Comparison of ENCODE assay signal across 2 fruit fly cellular contexts in genomic region chrX:15712409-15712808, dm6.
A peak's percentile ranks its signal among the peaks of the same experiment; 100 is the strongest.
TF ChIP-seq lines count a peak whose summit lies in the region.

TSS of gene HUWE1 (plus strand) at chrX:15712628.

TF ChIP-seq in whole organism, adult, 20 proteins besides CTCF, POLR2A, EP300 and RAD21 (continued from another document):
- no peak for TF ChIP-seq CG5204 (GFP tag; optimal IDR thresholded peaks at IDR 0.05; lab: Kevin White, UChicago)

TF ChIP-seq in whole organism, embryonic, 481 proteins besides CTCF, POLR2A, EP300 and RAD21 (continued from another document and continues in another):
- TF ChIP-seq CG15514 (GFP tag; optimal IDR thresholded peaks at IDR 0.05; lab: Kevin White, UChicago) (peak; percentile 70), ci (GFP tag; IDR thresholded peaks at IDR 0.05; lab: Robert Waterston, UW) (no peak), CG12299 (tag; optimal IDR thresholded peaks at IDR 0.05; lab: Kevin White, UChicago) (peak; percentile 32), grn (GFP tag; optimal IDR thresholded peaks at IDR 0.05; lab: Kevin White, UChicago) (no peak), her (GFP tag; optimal IDR thresholded peaks at IDR 0.05; lab: Kevin White, UChicago) (no peak), CG9932 (GFP tag; IDR thresholded peaks at IDR 0.05; lab: Robert Waterston, UW) (peak; percentile 38; the same call in 1 of the 2 replicates), tap (tag; optimal IDR thresholded peaks at IDR 0.05; lab: Kevin White, UChicago) (no peak), Mrtf (GFP tag; IDR thresholded peaks at IDR 0.05; lab: Robert Waterston, UW) (no peak), mld (GFP tag; IDR thresholded peaks at IDR 0.05; lab: Robert Waterston, UW; ENCODE audit: partially characterized antibody) (peak; percentile 66; the same call in 2 of the 3 replicates), CG31365 (tag; optimal IDR thresholded peaks at IDR 0.05; lab: Kevin White, UChicago) (no peak), ham (GFP tag; IDR thresholded peaks at IDR 0.05; lab: Robert Waterston, UW) (no peak), yki (optimal IDR thresholded peaks at IDR 0.05; lab: Kevin White, UChicago) (no peak), Sry-β (GFP tag; optimal IDR thresholded peaks at IDR 0.05; lab: Kevin White, UChicago) (no peak), Tbp (GFP tag; optimal IDR thresholded peaks at IDR 0.05; lab: Kevin White, UChicago) (no peak), fd64A (GFP tag; optimal IDR thresholded peaks at IDR 0.05; lab: Kevin White, UChicago) (no peak), CG9797 (GFP tag; optimal IDR thresholded peaks at IDR 0.05; lab: Kevin White, UChicago) (peak; percentile 66), CG10462 (GFP tag; optimal IDR thresholded peaks at IDR 0.05; lab: Kevin White, UChicago) (no peak), CG17802 (tag; optimal IDR thresholded peaks at IDR 0.05; lab: Kevin White, UChicago) (no peak), Ada2b (GFP tag; IDR thresholded peaks at IDR 0.05; lab: Robert Waterston, UW) (no peak), YL-1 (GFP tag; optimal IDR thresholded peaks at IDR 0.05; lab: Kevin White, UChicago) (peak; percentile 17), CG12659 (GFP tag; optimal IDR thresholded peaks at IDR 0.05; lab: Kevin White, UChicago) (peak; percentile 73), CG3407 (GFP tag; optimal IDR thresholded peaks at IDR 0.05; lab: Kevin White, UChicago) (no peak), CG15696 (tag; optimal IDR thresholded peaks at IDR 0.05; lab: Kevin White, UChicago) (no peak), h (optimal IDR thresholded peaks at IDR 0.05; lab: Kevin White, UChicago) (no peak), CG14050 (GFP tag; IDR thresholded peaks at IDR 0.05; lab: Robert Waterston, UW) (no peak), CG2199 (GFP tag; IDR thresholded peaks at IDR 0.05; lab: Robert Waterston, UW) (no peak), CG8924 (tag; optimal IDR thresholded peaks at IDR 0.05; lab: Kevin White, UChicago) (peak; percentile 61), croc (GFP tag; conservative IDR thresholded peaks at IDR 0.05; lab: Robert Waterston, UW) (no peak), CG10209 (GFP tag; optimal IDR thresholded peaks at IDR 0.05; lab: Kevin White, UChicago) (no peak), lilli (GFP tag; optimal IDR thresholded peaks at IDR 0.05; lab: Kevin White, UChicago) (peak; percentile 47), amos (GFP tag; IDR thresholded peaks at IDR 0.05; lab: Robert Waterston, UW; ENCODE audit: partially characterized antibody) (peak; percentile 84), zfh2 (GFP tag; optimal IDR thresholded peaks at IDR 0.05; lab: Kevin White, UChicago) (peak; percentile 38), twi (tag; optimal IDR thresholded peaks at IDR 0.05; lab: Kevin White, UChicago) (no peak), seq (GFP tag; IDR thresholded peaks at IDR 0.05; lab: Robert Waterston, UW) (no peak), hbn (GFP tag; IDR thresholded peaks at IDR 0.05; lab: Robert Waterston, UW; ENCODE audit: partially characterized antibody) (peak; percentile 69; the same call in 1 of the 2 replicates), CG11696 (GFP tag; IDR thresholded peaks at IDR 0.05; lab: Robert Waterston, UW) (no peak), NC2β (GFP tag; optimal IDR thresholded peaks at IDR 0.05; lab: Kevin White, UChicago) (no peak), CG10321 (GFP tag; IDR thresholded peaks at IDR 0.05; lab: Robert Waterston, UW) (no peak), Dek (tag; optimal IDR thresholded peaks at IDR 0.05; lab: Kevin White, UChicago) (no peak), slbo (GFP tag; IDR thresholded peaks at IDR 0.05; lab: Robert Waterston, UW) (peak; percentile 26; the same call in 1 of the 2 replicates), Hsf (GFP tag; optimal IDR thresholded peaks at IDR 0.05; lab: Kevin White, UChicago) (no peak), Hr39 (optimal IDR thresholded peaks at IDR 0.05; lab: Kevin White, UChicago) (no peak), sug (tag; optimal IDR thresholded peaks at IDR 0.05; lab: Kevin White, UChicago) (no peak), CG13296 (GFP tag; optimal IDR thresholded peaks at IDR 0.05; lab: Kevin White, UChicago) (no peak), ab (GFP tag; optimal IDR thresholded peaks at IDR 0.05; lab: Kevin White, UChicago) (no peak), ewg (GFP tag; optimal IDR thresholded peaks at IDR 0.05; lab: Kevin White, UChicago) (no peak), onecut (GFP tag; IDR thresholded peaks at IDR 0.05; lab: Robert Waterston, UW) (no peak), CG7928 (GFP tag; optimal IDR thresholded peaks at IDR 0.05; lab: Kevin White, UChicago) (no peak), vvl (GFP tag; IDR thresholded peaks at IDR 0.05; lab: Robert Waterston, UW) (0 out of 2 replicates have a peak, but pooled peaks have one; percentile 5), Med (GFP tag; lab: Kevin White, UChicago) (peak; percentile 87), Rx (GFP tag; IDR thresholded peaks at IDR 0.05; lab: Robert Waterston, UW) (no peak), Bgb (GFP tag; IDR thresholded peaks at IDR 0.05; lab: Robert Waterston, UW; ENCODE audit: partially characterized antibody) (peak; percentile 79), mirr (GFP tag; optimal IDR thresholded peaks at IDR 0.05; lab: Kevin White, UChicago) (no peak), Dad (GFP tag; optimal IDR thresholded peaks at IDR 0.05; lab: Kevin White, UChicago) (no peak), pnt (GFP tag; optimal IDR thresholded peaks at IDR 0.05; lab: Kevin White, UChicago) (no peak), Atf6 (GFP tag; IDR thresholded peaks at IDR 0.05; lab: Robert Waterston, UW) (no peak), CG2875 (GFP tag; optimal IDR thresholded peaks at IDR 0.05; lab: Kevin White, UChicago) (no peak), CG4360 (GFP tag; IDR thresholded peaks at IDR 0.05; lab: Robert Waterston, UW) (peak; percentile 45; the same call in 1 of the 2 replicates), Vsx1 (GFP tag; optimal IDR thresholded peaks at IDR 0.05; lab: Kevin White, UChicago) (no peak), CG1647 (GFP tag; optimal IDR thresholded peaks at IDR 0.05; lab: Kevin White, UChicago) (peak; percentile 12), CG15601 (tag; optimal IDR thresholded peaks at IDR 0.05; lab: Kevin White, UChicago) (peak; percentile 69), Antp (GFP tag; optimal IDR thresholded peaks at IDR 0.05; lab: Kevin White, UChicago) (no peak), CG31388 (GFP tag; optimal IDR thresholded peaks at IDR 0.05; lab: Kevin White, UChicago) (no peak), dmrt99B (tag; optimal IDR thresholded peaks at IDR 0.05; lab: Kevin White, UChicago) (no peak), CG9817 (tag; optimal IDR thresholded peaks at IDR 0.05; lab: Kevin White, UChicago) (no peak), kni (GFP tag; optimal IDR thresholded peaks at IDR 0.05; lab: Kevin White, UChicago) (no peak), hkb (optimal IDR thresholded peaks at IDR 0.05; lab: Kevin White, UChicago) (no peak), hkb (GFP tag; IDR thresholded peaks at IDR 0.05; lab: Robert Waterston, UW) (no peak), slou (GFP tag; optimal IDR thresholded peaks at IDR 0.05; lab: Kevin White, UChicago) (no peak), CG10654 (GFP tag; optimal IDR thresholded peaks at IDR 0.05; lab: Kevin White, UChicago) (no peak), CG7357 (GFP tag; IDR thresholded peaks at IDR 0.05; lab: Robert Waterston, UW) (no peak), nmo (GFP tag; optimal IDR thresholded peaks at IDR 0.05; lab: Kevin White, UChicago) (peak; percentile 68), lov (optimal IDR thresholded peaks at IDR 0.05; lab: Kevin White, UChicago) (no peak), lov (GFP tag; IDR thresholded peaks at IDR 0.05; lab: Robert Waterston, UW) (no peak), HLHmδ (GFP tag; optimal IDR thresholded peaks at IDR 0.05; lab: Kevin White, UChicago) (no peak), luna (GFP tag; optimal IDR thresholded peaks at IDR 0.05; lab: Kevin White, UChicago) (no peak), bigmax (GFP tag; optimal IDR thresholded peaks at IDR 0.05; lab: Kevin White, UChicago) (no peak), CG10267 (tag; optimal IDR thresholded peaks at IDR 0.05; lab: Kevin White, UChicago) (peak; percentile 94), caup (GFP tag; optimal IDR thresholded peaks at IDR 0.05; lab: Kevin White, UChicago; ENCODE audit: severe bottlenecking) (no peak), Stat92E (GFP tag; optimal IDR thresholded peaks at IDR 0.05; lab: Kevin White, UChicago) (peak in 1 of 3 experiments; percentile 1), Xbp1 (GFP tag; optimal IDR thresholded peaks at IDR 0.05; lab: Kevin White, UChicago) (no peak), pita (GFP tag; optimal IDR thresholded peaks at IDR 0.05; lab: Kevin White, UChicago) (no peak), CG5953 (GFP tag; IDR thresholded peaks at IDR 0.05; lab: Robert Waterston, UW) (no peak), CG30403 (GFP tag; optimal IDR thresholded peaks at IDR 0.05; lab: Kevin White, UChicago) (no peak), shn (GFP tag; optimal IDR thresholded peaks at IDR 0.05; lab: Kevin White, UChicago) (no peak), CG2116 (GFP tag; optimal IDR thresholded peaks at IDR 0.05; lab: Kevin White, UChicago) (peak; percentile 85), CG32767 (GFP tag; IDR thresholded peaks at IDR 0.05; lab: Robert Waterston, UW) (no peak), CG13624 (GFP tag; optimal IDR thresholded peaks at IDR 0.05; lab: Kevin White, UChicago) (peak; percentile 40), CG10147 (GFP tag; optimal IDR thresholded peaks at IDR 0.05; lab: Kevin White, UChicago) (no peak), dimm (GFP tag; IDR thresholded peaks at IDR 0.05; lab: Robert Waterston, UW) (no peak), CG6791 (GFP tag; IDR thresholded peaks at IDR 0.05; lab: Robert Waterston, UW; ENCODE audit: partially characterized antibody) (peak; percentile 76), lab (GFP tag; optimal IDR thresholded peaks at IDR 0.05; lab: Kevin White, UChicago) (no peak), eyg (GFP tag; optimal IDR thresholded peaks at IDR 0.05; lab: Kevin White, UChicago) (no peak), CG4282 (GFP tag; optimal IDR thresholded peaks at IDR 0.05; lab: Kevin White, UChicago) (no peak), ro (GFP tag; IDR thresholded peaks at IDR 0.05; lab: Robert Waterston, UW) (no peak), Spps (tag; optimal IDR thresholded peaks at IDR 0.05; lab: Kevin White, UChicago) (no peak), Trl (optimal IDR thresholded peaks at IDR 0.05; lab: Kevin White, UChicago) (no peak), Trl (GFP tag; optimal IDR thresholded peaks at IDR 0.05; lab: Kevin White, UChicago) (no peak), jumu (GFP tag; optimal IDR thresholded peaks at IDR 0.05; lab: Kevin White, UChicago) (no peak), Adf1 (GFP tag; IDR thresholded peaks at IDR 0.05; lab: Robert Waterston, UW) (no peak), ac (GFP tag; optimal IDR thresholded peaks at IDR 0.05; lab: Kevin White, UChicago) (no peak), wdn (GFP tag; IDR thresholded peaks at IDR 0.05; lab: Robert Waterston, UW) (no peak), CG8944 (GFP tag; optimal IDR thresholded peaks at IDR 0.05; lab: Kevin White, UChicago) (no peak), CG32772 (GFP tag; IDR thresholded peaks at IDR 0.05; lab: Robert Waterston, UW) (no peak), p53 (GFP tag; optimal IDR thresholded peaks at IDR 0.05; lab: Kevin White, UChicago) (no peak), z (GFP tag; IDR thresholded peaks at IDR 0.05; lab: Robert Waterston, UW) (no peak), insv (GFP tag; optimal IDR thresholded peaks at IDR 0.05; lab: Kevin White, UChicago) (no peak), CG18011 (GFP tag; optimal IDR thresholded peaks at IDR 0.05; lab: Kevin White, UChicago) (no peak), gsb (GFP tag; IDR thresholded peaks at IDR 0.05; lab: Robert Waterston, UW) (no peak), CG4707 (GFP tag; optimal IDR thresholded peaks at IDR 0.05; lab: Kevin White, UChicago) (no peak), cato (GFP tag; optimal IDR thresholded peaks at IDR 0.05; lab: Kevin White, UChicago; ENCODE audit: borderline replicate concordance) (no peak), prd (optimal IDR thresholded peaks at IDR 0.05; lab: Kevin White, UChicago) (no peak), prd (GFP tag; IDR thresholded peaks at IDR 0.05; lab: Robert Waterston, UW) (no peak), E2f1 (GFP tag; IDR thresholded peaks at IDR 0.05; lab: Robert Waterston, UW) (no peak), fu2 (GFP tag; optimal IDR thresholded peaks at IDR 0.05; lab: Kevin White, UChicago) (no peak), esg (GFP tag; conservative IDR thresholded peaks at IDR 0.05; lab: Robert Waterston, UW) (no peak), Bteb2 (GFP tag; optimal IDR thresholded peaks at IDR 0.05; lab: Kevin White, UChicago) (no peak), CG12219 (GFP tag; optimal IDR thresholded peaks at IDR 0.05; lab: Kevin White, UChicago) (no peak), knrl (GFP tag; IDR thresholded peaks at IDR 0.05; lab: Robert Waterston, UW; ENCODE audit: partially characterized antibody) (peak; percentile 82), CG33213 (GFP tag; optimal IDR thresholded peaks at IDR 0.05; lab: Kevin White, UChicago) (peak; percentile 48), Sry-δ (GFP tag; optimal IDR thresholded peaks at IDR 0.05; lab: Kevin White, UChicago) (peak; percentile 85), gsb-n (tag; optimal IDR thresholded peaks at IDR 0.05; lab: Kevin White, UChicago) (no peak), gro (GFP tag; optimal IDR thresholded peaks at IDR 0.05; lab: Kevin White, UChicago) (peak; percentile 28), CHES-1-like (GFP tag; optimal IDR thresholded peaks at IDR 0.05; lab: Kevin White, UChicago) (peak; percentile 43), E2f2 (GFP tag; IDR thresholded peaks at IDR 0.05; lab: Robert Waterston, UW) (peak; percentile 72), Oaz (GFP tag; IDR thresholded peaks at IDR 0.05; lab: Robert Waterston, UW) (no peak), CG1233 (GFP tag; optimal IDR thresholded peaks at IDR 0.05; lab: Kevin White, UChicago) (no peak), CG17186 (GFP tag; optimal IDR thresholded peaks at IDR 0.05; lab: Kevin White, UChicago) (peak; percentile 56), corto (GFP tag; optimal IDR thresholded peaks at IDR 0.05; lab: Kevin White, UChicago) (no peak), NC2α (GFP tag; optimal IDR thresholded peaks at IDR 0.05; lab: Kevin White, UChicago) (no peak), sc (optimal IDR thresholded peaks at IDR 0.05; lab: Kevin White, UChicago) (no peak), sc (GFP tag; optimal IDR thresholded peaks at IDR 0.05; lab: Kevin White, UChicago) (no peak), BEAF-32 (GFP tag; optimal IDR thresholded peaks at IDR 0.05; lab: Kevin White, UChicago) (peak; percentile 90), kay (GFP tag; optimal IDR thresholded peaks at IDR 0.05; lab: Kevin White, UChicago) (no peak), HHEX (GFP tag; optimal IDR thresholded peaks at IDR 0.05; lab: Kevin White, UChicago) (no peak), sisA (GFP tag; IDR thresholded peaks at IDR 0.05; lab: Robert Waterston, UW) (no peak), C15 (GFP tag; IDR thresholded peaks at IDR 0.05; lab: Robert Waterston, UW) (no peak)
